Fruit fly (Drosophila melanogaster): ENCODE data around the gene Setd3.

Gene Setd3

dm6 chrX:6994473-6995179 lies 26.1 kb upstream of the Setd3 start (continued):
- TF ChIP-seq schlank (tag; optimal IDR thresholded peaks at IDR 0.05) (peak; percentile 4), CG12236 (GFP tag; optimal IDR thresholded peaks at IDR 0.05) (peak; percentile 5), CG6813 (GFP tag; optimal IDR thresholded peaks at IDR 0.05) (peak; percentile 40), Ravus (GFP tag; IDR thresholded peaks at IDR 0.05) (no peak), Atf6 (GFP tag; IDR thresholded peaks at IDR 0.05) (no peak), CG8281 (tag; optimal IDR thresholded peaks at IDR 0.05) (no peak), CG13296 (GFP tag; optimal IDR thresholded peaks at IDR 0.05) (no peak), CG15011 (GFP tag; optimal IDR thresholded peaks at IDR 0.05) (no peak), CG2120 (GFP tag; optimal IDR thresholded peaks at IDR 0.05) (no peak), ATbp (GFP tag; optimal IDR thresholded peaks at IDR 0.05) (peak; percentile 29), Med (GFP tag) (peak; percentile 34), wdn (GFP tag; IDR thresholded peaks at IDR 0.05) (no peak), sens (GFP tag) (peak; percentile 60), Fer3 (tag; optimal IDR thresholded peaks at IDR 0.05) (no peak), CG13424 (tag; optimal IDR thresholded peaks at IDR 0.05) (peak; percentile 20), usp (GFP tag; optimal IDR thresholded peaks at IDR 0.05) (no peak)

DNA sequence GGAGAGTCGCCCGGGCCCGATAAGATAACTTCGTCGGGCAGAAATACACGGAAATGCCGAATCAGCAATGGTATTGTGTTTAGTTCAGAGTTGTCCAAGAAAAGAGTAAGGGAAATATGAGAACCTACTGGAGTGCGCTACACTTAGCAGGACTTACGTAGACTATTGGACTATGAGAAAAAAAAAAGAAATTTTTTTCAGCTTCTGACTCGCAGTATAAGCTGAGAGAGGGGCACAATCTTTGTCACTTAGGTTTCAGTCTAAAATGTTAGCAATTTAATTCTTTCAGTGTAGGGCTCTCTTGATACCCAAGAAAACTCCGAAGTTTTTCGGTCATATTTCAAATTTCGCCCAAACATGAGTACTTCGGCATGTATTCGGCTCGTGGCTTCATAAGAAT lies 25.2 kb upstream of the Setd3 start:
- TF ChIP-seq Scr (GFP tag; IDR thresholded peaks at IDR 0.05; ENCODE audit: partially characterized antibody) (no peak), CG4404 (GFP tag; IDR thresholded peaks at IDR 0.05) (peak; percentile 47), CG12659 (GFP tag; optimal IDR thresholded peaks at IDR 0.05) (peak; percentile 67), cg (GFP tag; optimal IDR thresholded peaks at IDR 0.05) (no peak), CG8089 (GFP tag; optimal IDR thresholded peaks at IDR 0.05) (peak; percentile 57), CG13123 (GFP tag; optimal IDR thresholded peaks at IDR 0.05) (no peak), danr (GFP tag; IDR thresholded peaks at IDR 0.05) (peak; percentile 64), CG8281 (tag; optimal IDR thresholded peaks at IDR 0.05) (peak; percentile 9), CG14441 (GFP tag; IDR thresholded peaks at IDR 0.05) (peak; percentile 91), sqz (GFP tag; optimal IDR thresholded peaks at IDR 0.05) (peak; percentile 4), klu (GFP tag; IDR thresholded peaks at IDR 0.05) (peak; percentile 34; the same call in 1 of the 2 replicates), jumu (GFP tag; optimal IDR thresholded peaks at IDR 0.05) (peak; percentile 56), CG34224 (GFP tag; IDR thresholded peaks at IDR 0.05; ENCODE audit: partially characterized antibody) (no peak), Deaf1 (tag; optimal IDR thresholded peaks at IDR 0.05) (no peak), CG16863 (GFP tag; optimal IDR thresholded peaks at IDR 0.05) (peak; percentile 65), Six4 (GFP tag; optimal IDR thresholded peaks at IDR 0.05) (peak; percentile 49), CG4424 (GFP tag; optimal IDR thresholded peaks at IDR 0.05) (peak; percentile 75), nmo (GFP tag; optimal IDR thresholded peaks at IDR 0.05) (peak; percentile 75), ind (GFP tag; optimal IDR thresholded peaks at IDR 0.05) (peak; percentile 74), CG15479 (GFP tag; optimal IDR thresholded peaks at IDR 0.05) (no peak), CG7271 (tag; optimal IDR thresholded peaks at IDR 0.05) (no peak), CG6813 (GFP tag; optimal IDR thresholded peaks at IDR 0.05) (peak; percentile 50), br (optimal IDR thresholded peaks at IDR 0.05) (no peak), CG43689 (GFP tag; IDR thresholded peaks at IDR 0.05) (peak; percentile 61), CG9797 (GFP tag; optimal IDR thresholded peaks at IDR 0.05) (no peak), CG10321 (GFP tag; IDR thresholded peaks at IDR 0.05) (no peak), CG12769 (tag; optimal IDR thresholded peaks at IDR 0.05) (peak; percentile 61), pros (GFP tag; optimal IDR thresholded peaks at IDR 0.05) (no peak), CG4617 (GFP tag; optimal IDR thresholded peaks at IDR 0.05; ENCODE audit: borderline replicate concordance) (peak; percentile 39), CG15011 (GFP tag; optimal IDR thresholded peaks at IDR 0.05) (peak; percentile 49), CG12942 (GFP tag; optimal IDR thresholded peaks at IDR 0.05) (peak; percentile 33), CG12104 (GFP tag; optimal IDR thresholded peaks at IDR 0.05) (peak; percentile 35), Lhr (GFP tag; optimal IDR thresholded peaks at IDR 0.05) (peak; percentile 0), so (GFP tag; IDR thresholded peaks at IDR 0.05) (peak; percentile 77; the same call in 2 of the 3 replicates), bbx (GFP tag; IDR thresholded peaks at IDR 0.05; ENCODE audit: partially characterized antibody) (no peak), BEAF-32 (GFP tag; optimal IDR thresholded peaks at IDR 0.05) (no peak)
